Fruit fly (Drosophila melanogaster) whole organism: ENCODE measurements around the gene SH3PX1.

Experiments used
- EcR ChIP-seq, 2 experiments: fragments of >200 bp; optimal IDR thresholded peaks; 2 replicates each; lab custom pipeline; 2017; ENCODE audit warnings: missing biosample characterization in 2 of 2, missing genetic modification characterization in 2 of 2, missing genetic modification reagents in 2 of 2
- pan ChIP-seq: fragments of >200 bp; optimal IDR thresholded peaks from 2 replicates; lab custom pipeline; 2017
- psq ChIP-seq: fragments of >200 bp; optimal IDR thresholded peaks from 2 replicates; lab custom pipeline; 2017

DNA sequence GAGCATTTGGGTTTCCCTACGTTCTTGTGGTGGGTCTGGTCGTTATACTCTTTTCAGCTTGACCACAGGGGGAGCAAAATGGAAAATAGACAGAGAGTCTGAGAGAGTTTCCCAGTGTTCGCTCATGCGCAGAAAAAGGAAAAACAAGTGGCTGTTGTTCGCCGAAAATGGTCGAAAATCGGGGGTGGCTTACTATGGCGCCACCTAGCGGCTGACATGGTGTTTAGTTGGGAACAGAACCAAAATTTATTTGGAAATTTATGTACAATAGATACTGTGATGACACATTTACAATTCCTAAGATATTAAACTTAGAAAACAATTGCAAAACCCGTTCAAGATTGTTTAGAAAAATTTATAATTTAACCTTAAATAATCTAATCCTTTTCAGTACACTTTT lies 38.0 kb upstream of the SH3PX1 start:
- TF ChIP-seq psq (no peak), EcR (GFP tag; optimal IDR thresholded peaks at IDR 0.05; lab: Kevin White, UChicago) (no peak), pan (lab: Kevin White, UChicago) (no peak)
